Fruit fly (Drosophila melanogaster) whole organism, prepupa: ENCODE results near the gene CG16727.

Experiments
- Blimp-1 ChIP-seq: fragments of 200-800 bp; sonication (Bioruptor generic); optimal IDR thresholded peaks from 3 replicates; lab custom pipeline; 2017; ENCODE audit warnings: missing biosample characterization, missing genetic modification characterization, mild to moderate bottlenecking, moderate library complexity, missing genetic modification reagents
- CG10669 ChIP-seq: fragments of 200-800 bp; sonication (Bioruptor generic); optimal IDR thresholded peaks from 3 replicates; lab custom pipeline; 2018; ENCODE audit warnings: missing biosample characterization, mild to moderate bottlenecking, missing genetic modification characterization, moderate library complexity
- CG11762 ChIP-seq: fragments of 200-800 bp; sonication (Bioruptor generic); optimal IDR thresholded peaks from 3 replicates; lab custom pipeline; 2016; ENCODE audit warnings: missing biosample characterization, missing genetic modification characterization; ENCODE audit not compliant: insufficient read depth
- CG11902 ChIP-seq: fragments of 200-800 bp; sonication (Bioruptor generic); optimal IDR thresholded peaks from 3 replicates; lab custom pipeline; 2016; ENCODE audit warnings: missing biosample characterization, missing genetic modification characterization
- CG15336 ChIP-seq: fragments of 200-800 bp; sonication (Bioruptor generic); IDR thresholded peaks from 2 replicates; pipeline ENCODE4 v1.3.6; 2022; ENCODE audit warnings: missing biosample characterization, missing genetic modification characterization
- CG16779 ChIP-seq: fragments of 200-800 bp; sonication (Bioruptor generic); optimal IDR thresholded peaks from 3 replicates; lab custom pipeline; 2017; ENCODE audit warnings: missing biosample characterization, mild to moderate bottlenecking, missing genetic modification characterization
- CG32006 ChIP-seq: fragments of 200-800 bp; sonication (Bioruptor generic); optimal IDR thresholded peaks from 3 replicates; lab custom pipeline; 2017; ENCODE audit warnings: missing biosample characterization, mild to moderate bottlenecking, missing genetic modification characterization
- CG3919 ChIP-seq: fragments of 200-800 bp; sonication (Bioruptor generic); optimal IDR thresholded peaks from 3 replicates; lab custom pipeline; 2016; ENCODE audit warnings: missing biosample characterization, missing genetic modification characterization
- CG6163 ChIP-seq: fragments of 200-800 bp; sonication (Bioruptor generic); IDR thresholded peaks from 3 replicates; pipeline ENCODE4 v1.3.6; 2022; ENCODE audit warnings: missing biosample characterization, missing genetic modification characterization
- CG6276 ChIP-seq: fragments of 200-800 bp; sonication (Bioruptor generic); optimal IDR thresholded peaks from 2 replicates; lab custom pipeline; 2017; ENCODE audit warnings: missing biosample characterization, mild to moderate bottlenecking, missing genetic modification characterization
- CG6792 ChIP-seq: fragments of 200-800 bp; sonication (Bioruptor generic); optimal IDR thresholded peaks from 3 replicates; lab custom pipeline; 2016; ENCODE audit warnings: missing biosample characterization, missing genetic modification characterization
- CG6808 ChIP-seq: fragments of 200-800 bp; sonication (Bioruptor generic); optimal IDR thresholded peaks from 3 replicates; lab custom pipeline; 2017; ENCODE audit warnings: missing biosample characterization, missing genetic modification characterization, mild to moderate bottlenecking, moderate library complexity, missing genetic modification reagents
- CG6854 ChIP-seq: fragments of 200-800 bp; sonication (Bioruptor generic); optimal IDR thresholded peaks from 2 replicates; lab custom pipeline; 2017; ENCODE audit warnings: missing biosample characterization, mild to moderate bottlenecking, missing genetic modification characterization
- CG7368 ChIP-seq: fragments of 200-800 bp; sonication (Bioruptor generic); optimal IDR thresholded peaks from 3 replicates; lab custom pipeline; 2016; ENCODE audit warnings: missing biosample characterization, missing genetic modification characterization
- CG8119 ChIP-seq: fragments of 200-800 bp; sonication (Bioruptor generic); IDR thresholded peaks from 3 replicates; pipeline ENCODE4 v1.3.6; 2022; ENCODE audit warnings: missing biosample characterization, missing genetic modification characterization
- CG8319 ChIP-seq: fragments of 200-800 bp; sonication (Bioruptor generic); optimal IDR thresholded peaks from 3 replicates; lab custom pipeline; 2016; ENCODE audit warnings: missing biosample characterization, missing genetic modification characterization
- CG8632 ChIP-seq: fragments of 200-800 bp; sonication (Bioruptor generic); optimal IDR thresholded peaks from 3 replicates; lab custom pipeline; 2016; ENCODE audit warnings: missing biosample characterization, missing genetic modification characterization
- CG9139 ChIP-seq: fragments of 200-800 bp; sonication (Bioruptor generic); optimal IDR thresholded peaks from 3 replicates; lab custom pipeline; 2017; ENCODE audit warnings: missing biosample characterization, mild to moderate bottlenecking, missing genetic modification characterization
- Eip78C ChIP-seq: fragments of 200-800 bp; sonication (Bioruptor generic); peaks from one replicate; lab custom pipeline; 2016; ENCODE audit warnings: missing biosample characterization, missing genetic modification characterization
- Eip93F ChIP-seq: fragments of 200-800 bp; sonication (Bioruptor generic); optimal IDR thresholded peaks from 2 replicates; lab custom pipeline; 2016; ENCODE audit warnings: missing biosample characterization, mild to moderate bottlenecking, missing genetic modification characterization
- Ets21C ChIP-seq: fragments of 200-800 bp; sonication (Bioruptor generic); optimal IDR thresholded peaks from 3 replicates; lab custom pipeline; 2016; ENCODE audit warnings: missing biosample characterization, missing genetic modification characterization
- Ets96B ChIP-seq: fragments of 200-800 bp; optimal IDR thresholded peaks from 2 replicates; lab custom pipeline; 2019; ENCODE audit warnings: missing biosample characterization, mild to moderate bottlenecking, missing genetic modification characterization, moderate library complexity
- Hr38 ChIP-seq: sonication (Bioruptor generic); optimal IDR thresholded peaks from 2 replicates; lab custom pipeline; 2016; ENCODE audit warnings: missing biosample characterization, missing genetic modification characterization
- Hr4 ChIP-seq: fragments of 200-800 bp; sonication (Bioruptor generic); optimal IDR thresholded peaks from 3 replicates; lab custom pipeline; 2016; ENCODE audit warnings: missing biosample characterization, missing genetic modification characterization
- Lpt ChIP-seq: fragments of 200-800 bp; sonication (Bioruptor generic); optimal IDR thresholded peaks from 3 replicates; lab custom pipeline; 2016; ENCODE audit warnings: missing biosample characterization, missing genetic modification characterization
- OdsH ChIP-seq: fragments of 200-800 bp; sonication (Bioruptor generic); optimal IDR thresholded peaks from 3 replicates; lab custom pipeline; 2016; ENCODE audit warnings: missing biosample characterization, missing genetic modification characterization
- Sox102F ChIP-seq: fragments of 200-800 bp; sonication (Bioruptor generic); optimal IDR thresholded peaks from 2 replicates; lab custom pipeline; 2016; ENCODE audit warnings: missing biosample characterization, mild to moderate bottlenecking, missing genetic modification characterization
- Sox14 ChIP-seq: fragments of 200-800 bp; sonication (Bioruptor generic); optimal IDR thresholded peaks from 3 replicates; lab custom pipeline; 2016; ENCODE audit warnings: missing biosample characterization, missing genetic modification characterization
- Sox15 ChIP-seq: fragments of 200-800 bp; sonication (Bioruptor generic); optimal IDR thresholded peaks from 3 replicates; lab custom pipeline; 2016; ENCODE audit warnings: missing biosample characterization, missing genetic modification characterization
- achi ChIP-seq: fragments of 200-800 bp; sonication (Bioruptor generic); optimal IDR thresholded peaks from 3 replicates; lab custom pipeline; 2016; ENCODE audit warnings: missing biosample characterization, missing genetic modification characterization
- acj6 ChIP-seq: fragments of 200-800 bp; sonication (Bioruptor generic); optimal IDR thresholded peaks from 3 replicates; lab custom pipeline; 2016; ENCODE audit warnings: missing biosample characterization, missing genetic modification characterization
- dac ChIP-seq: fragments of 200-800 bp; sonication (Bioruptor generic); optimal IDR thresholded peaks from 2 replicates; lab custom pipeline; 2017; ENCODE audit warnings: missing biosample characterization, mild to moderate bottlenecking, missing genetic modification characterization
- dsx ChIP-seq: fragments of 200-800 bp; optimal IDR thresholded peaks from 3 replicates; lab custom pipeline; 2019; ENCODE audit warnings: missing biosample characterization, mild to moderate bottlenecking, missing genetic modification characterization, moderate library complexity; ENCODE audit not compliant: poor library complexity, severe bottlenecking
- eg ChIP-seq: fragments of 200-800 bp; sonication (Bioruptor generic); IDR thresholded peaks from 3 replicates; pipeline ENCODE4 v1.3.6; 2022; ENCODE audit warnings: missing biosample characterization, missing genetic modification characterization
- esn ChIP-seq: fragments of 200-800 bp; sonication (Bioruptor generic); optimal IDR thresholded peaks from 2 replicates; lab custom pipeline; 2016; ENCODE audit warnings: missing biosample characterization, mild to moderate bottlenecking, missing genetic modification characterization, moderate library complexity
- fd85E ChIP-seq: fragments of 200-800 bp; sonication (Bioruptor generic); optimal IDR thresholded peaks from 3 replicates; lab custom pipeline; 2016; ENCODE audit warnings: missing biosample characterization, missing genetic modification characterization
- fkh ChIP-seq: fragments of 200-800 bp; sonication (Bioruptor generic); optimal IDR thresholded peaks from 3 replicates; lab custom pipeline; 2017; ENCODE audit warnings: missing biosample characterization, mild to moderate bottlenecking, missing genetic modification characterization, moderate library complexity
- net ChIP-seq: fragments of 200-800 bp; sonication (Bioruptor generic); optimal IDR thresholded peaks from 3 replicates; lab custom pipeline; 2016; ENCODE audit warnings: missing biosample characterization, missing genetic modification characterization
- pdm3 ChIP-seq: fragments of 200-800 bp; sonication (Bioruptor generic); optimal IDR thresholded peaks from 3 replicates; lab custom pipeline; 2016; ENCODE audit warnings: missing biosample characterization, missing genetic modification characterization
- salr ChIP-seq, 2 experiments: fragments of 200-800 bp; sonication (Bioruptor generic); optimal IDR thresholded peaks; 3 replicates each; lab custom pipeline; 2016 to 2018; ENCODE audit warnings: missing biosample characterization in 2 of 2, missing genetic modification characterization in 2 of 2, mild to moderate bottlenecking in 1 of 2
- ss ChIP-seq, 2 experiments: fragments of 200-800 bp; sonication (Bioruptor generic); optimal IDR thresholded peaks; 2 replicates in 1 of 2; 3 replicates in 1 of 2; lab custom pipeline; 2017 to 2018; ENCODE audit warnings: mild to moderate bottlenecking in 2 of 2, missing biosample characterization in 2 of 2, missing genetic modification characterization in 2 of 2, moderate library complexity in 1 of 2
- svp ChIP-seq: fragments of 200-800 bp; sonication (Bioruptor generic); peaks from one replicate; lab custom pipeline; 2016; ENCODE audit warnings: missing biosample characterization, missing genetic modification characterization
- topi ChIP-seq: fragments of 200-800 bp; sonication (Bioruptor generic); optimal IDR thresholded peaks from 3 replicates; lab custom pipeline; 2016; ENCODE audit warnings: missing biosample characterization, missing genetic modification characterization
- vri ChIP-seq: fragments of 200-800 bp; sonication (Bioruptor generic); optimal IDR thresholded peaks from 3 replicates; lab custom pipeline; 2016; ENCODE audit warnings: missing biosample characterization, mild to moderate bottlenecking, missing genetic modification characterization

CG16727 gene

dm6 chr3R:19638004-19638403, 24.8 kb downstream of the CG16727 start:
- TF ChIP-seq CG6854 (GFP tag; lab: Kevin White, UChicago) (no peak), Ets21C (GFP tag; lab: Kevin White, UChicago) (no peak), svp (GFP tag; lab: Kevin White, UChicago) (peak; percentile 91), CG11902 (GFP tag; lab: Kevin White, UChicago) (no peak), Eip93F (no peak), net (GFP tag; lab: Kevin White, UChicago) (no peak), Eip78C (no peak), CG6792 (no peak)
- TF ChIP-seq, all 60 proteins: peak for 1

dm6 chr3R:19641058-19641457, 27.9 kb downstream of the CG16727 start:
- TF ChIP-seq CG15336 (GFP tag; lab: Robert Waterston, UW) (no peak; the same call in 1 of the 2 replicates), CG9139 (GFP tag; lab: Kevin White, UChicago) (peak; percentile 43), Eip78C (peak; percentile 72), achi (GFP tag; lab: Kevin White, UChicago) (peak; percentile 0), CG10669 (GFP tag; lab: Kevin White, UChicago) (no peak), CG32006 (no peak), fkh (GFP tag; lab: Kevin White, UChicago) (no peak), CG8119 (GFP tag; lab: Robert Waterston, UW) (0 out of 3 replicates have a peak, but pooled peaks have one; percentile 12), CG7368 (GFP tag; lab: Kevin White, UChicago) (no peak), pdm3 (no peak), Ets21C (GFP tag; lab: Kevin White, UChicago) (no peak), CG16779 (tag; lab: Kevin White, UChicago) (peak; percentile 23), svp (GFP tag; lab: Kevin White, UChicago) (peak; percentile 83), CG6854 (GFP tag; lab: Kevin White, UChicago) (peak; percentile 22), ss (GFP tag; optimal IDR thresholded peaks at IDR 0.05; lab: Kevin White, UChicago) (no peak), CG3919 (GFP tag; lab: Kevin White, UChicago) (peak; percentile 29), Sox102F (GFP tag; lab: Kevin White, UChicago) (peak; percentile 16), Blimp-1 (GFP tag; lab: Kevin White, UChicago) (no peak), vri (GFP tag; lab: Kevin White, UChicago) (no peak), CG6163 (GFP tag; lab: Robert Waterston, UW) (peak; percentile 56; the same call in 2 of the 3 replicates), eg (GFP tag; lab: Robert Waterston, UW) (peak; percentile 32; the same call in 1 of the 3 replicates), salr (GFP tag; optimal IDR thresholded peaks at IDR 0.05; lab: Kevin White, UChicago) (no peak)
- TF ChIP-seq, all 60 proteins: peak for 11

- TF ChIP-seq dsx (peak; percentile 55), Eip78C (peak; percentile 95), Hr4 (peak; percentile 86), acj6 (GFP tag; lab: Kevin White, UChicago) (peak; percentile 69), OdsH (GFP tag; lab: Kevin White, UChicago) (peak; percentile 80), esn (GFP tag; lab: Kevin White, UChicago) (peak; percentile 85), Sox15 (peak; percentile 60), CG3919 (GFP tag; lab: Kevin White, UChicago) (peak; percentile 85), CG6276 (GFP tag; lab: Kevin White, UChicago) (peak; percentile 86), Hr38 (GFP tag; lab: Kevin White, UChicago) (no peak), dac (peak; percentile 55), CG16779 (tag; lab: Kevin White, UChicago) (peak; percentile 50), CG11902 (GFP tag; lab: Kevin White, UChicago) (peak; percentile 49), CG11762 (GFP tag; lab: Kevin White, UChicago) (peak; percentile 55), pdm3 (peak; percentile 77), Lpt (GFP tag; lab: Kevin White, UChicago) (peak; percentile 73), CG8632 (GFP tag; lab: Kevin White, UChicago) (peak; percentile 83), Sox14 (GFP tag; lab: Kevin White, UChicago) (peak; percentile 59), CG6808 (GFP tag; lab: Kevin White, UChicago) (peak; percentile 64), fd85E (peak; percentile 36), CG6163 (GFP tag; lab: Robert Waterston, UW) (peak; percentile 94), CG6854 (GFP tag; lab: Kevin White, UChicago) (no peak), CG8319 (GFP tag; lab: Kevin White, UChicago) (peak; percentile 45), Eip93F (peak; percentile 52), ss (GFP tag; optimal IDR thresholded peaks at IDR 0.05; lab: Kevin White, UChicago) (peak; percentile 40 to 66), Ets96B (tag; lab: Kevin White, UChicago) (peak; percentile 72), fkh (GFP tag; lab: Kevin White, UChicago) (peak; percentile 73), Sox102F (GFP tag; lab: Kevin White, UChicago) (peak; percentile 73), topi (peak; percentile 77), CG10669 (GFP tag; lab: Kevin White, UChicago) (peak; percentile 66)
These were observed 28.4 kb downstream of the CG16727 start for dm6 chr3R:19641498-19642065.
